Fruit fly (Drosophila melanogaster) ovary, adult (tissue): ENCODE measurements around the gene CG11563.
A peak's percentile ranks its signal among the peaks of the same experiment; 100 is the strongest.

Experiments
- CG17801 ChIP-seq: fragments of 200-800 bp; optimal IDR thresholded peaks from 2 replicates; lab custom pipeline; 2019; ENCODE audit warnings: missing biosample characterization, mild to moderate bottlenecking, missing genetic modification characterization, moderate library complexity; ENCODE audit not compliant: partially characterized antibody

Gene CG11563

dm6 chr3R:31747429-31748048, 10.7 kb downstream of the CG11563 start, which contains the start of the genes nero and CG1910:
nero (minus strand) TSS chr3R:31747558.
CG1910 (plus strand) TSS chr3R:31747643.
- peak; percentile 50 for TF ChIP-seq CG17801 (GFP tag; lab: Kevin White, UChicago)

DNA sequence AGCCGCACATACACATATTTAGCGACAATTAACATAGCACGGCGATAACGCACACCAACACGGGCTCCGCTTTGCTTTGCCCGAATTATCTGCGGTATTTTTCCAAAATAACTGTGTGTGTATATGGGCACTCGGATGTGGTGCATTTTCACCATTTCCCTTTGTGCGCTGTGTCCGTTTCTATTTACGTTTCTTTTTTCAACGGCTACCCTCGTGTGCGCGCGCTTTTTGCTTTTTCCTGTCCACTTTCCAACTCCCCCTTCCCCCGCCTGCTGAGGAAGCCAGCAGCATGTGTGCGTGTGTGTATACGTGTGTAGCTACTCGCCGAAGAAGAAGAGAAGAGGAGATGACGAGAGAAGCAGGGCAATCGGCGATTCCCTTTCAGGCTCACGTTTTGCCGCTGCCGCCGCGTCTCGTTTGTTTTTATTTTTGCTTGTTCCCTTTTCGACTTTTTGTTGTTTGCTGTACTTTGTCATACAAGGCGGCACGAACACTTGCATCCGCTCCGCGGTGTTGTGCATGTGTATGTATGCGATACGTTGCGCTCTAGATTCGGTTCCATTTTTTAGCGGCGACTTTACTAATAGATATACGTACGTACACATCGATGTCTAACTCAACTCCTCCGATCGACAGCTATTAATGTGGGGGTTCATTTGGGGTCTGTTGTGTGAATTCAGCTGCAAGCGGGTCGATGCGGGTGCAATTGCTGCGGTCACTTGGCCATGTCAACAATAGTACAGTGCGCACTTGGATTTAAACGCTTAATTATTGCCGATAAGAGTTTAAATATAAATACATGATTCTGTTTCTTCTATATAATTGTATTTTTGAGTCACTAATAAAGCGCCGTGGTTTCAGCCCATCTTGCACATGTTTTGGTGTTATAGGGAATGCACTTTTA, 11.5 kb downstream of the CG11563 start:
- TF ChIP-seq CG17801 (GFP tag; lab: Kevin White, UChicago), result peak; percentile 8

- TF ChIP-seq CG17801 (GFP tag; lab: Kevin White, UChicago), result no peak
These were observed 17.8 kb downstream of the CG11563 start, which contains the start of gene salt for dm6 chr3R:31754605-31755004. salt (minus strand) TSS chr3R:31754705.

DNA sequence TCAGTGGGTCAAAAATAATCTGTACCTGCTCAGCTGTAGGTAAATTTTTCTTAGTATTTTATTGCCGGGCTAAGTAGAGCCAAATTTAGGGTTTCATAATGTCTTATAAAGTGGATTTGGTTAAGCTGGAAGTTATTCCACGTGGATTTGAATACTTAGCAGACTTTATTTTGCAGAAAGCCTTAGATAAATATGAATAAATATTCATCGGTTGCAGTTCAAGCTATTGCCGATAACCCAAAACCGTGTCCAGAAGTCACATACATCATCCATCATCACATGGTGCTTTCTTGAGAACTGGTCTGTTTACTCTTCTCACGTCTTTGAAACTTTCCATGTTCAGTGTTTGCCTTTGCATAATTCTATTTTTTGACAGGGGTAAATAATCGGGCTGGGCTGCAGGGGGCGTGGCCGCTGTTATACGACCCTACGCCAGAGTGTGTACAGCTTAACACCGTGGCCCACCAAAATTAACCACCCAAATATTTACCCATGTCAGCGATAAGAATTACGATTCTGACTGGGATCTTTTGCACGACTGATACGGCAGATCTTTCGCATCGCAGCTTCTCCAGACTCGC, 21.8 kb downstream of the CG11563 start, which contains the start of gene CG2187:
TSS of gene CG2187 (minus strand) at position 51 of the 581 bp plus-strand sequence.
- no peak for TF ChIP-seq CG17801 (GFP tag; lab: Kevin White, UChicago)

- no peak for TF ChIP-seq CG17801 (GFP tag; lab: Kevin White, UChicago)
These were observed 24.7 kb downstream of the CG11563 start, which contains the start of gene Smvt for dm6 chr3R:31761529-31762009. Smvt (minus strand) TSS chr3R:31761579.

DNA sequence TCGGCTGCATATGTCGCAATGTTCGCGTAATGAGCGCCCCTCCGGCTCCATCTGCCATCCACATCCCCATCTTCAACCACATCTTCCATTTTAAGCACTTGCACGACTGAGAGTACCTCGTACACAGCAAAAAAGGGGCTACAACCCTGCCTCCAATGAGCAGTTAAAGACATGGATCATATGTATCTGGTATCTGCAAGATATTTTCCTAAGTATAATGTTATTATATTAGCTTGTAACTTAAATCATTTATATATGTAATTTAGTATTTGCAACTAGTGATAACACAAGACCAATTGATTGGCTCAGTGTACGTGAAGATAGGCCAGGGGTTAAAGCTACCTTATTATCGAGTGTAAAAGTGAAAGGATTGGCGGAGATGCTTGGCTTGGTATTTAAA, 25.8 kb downstream of the CG11563 start:
- TF ChIP-seq CG17801 (GFP tag; lab: Kevin White, UChicago), result no peak

DNA sequence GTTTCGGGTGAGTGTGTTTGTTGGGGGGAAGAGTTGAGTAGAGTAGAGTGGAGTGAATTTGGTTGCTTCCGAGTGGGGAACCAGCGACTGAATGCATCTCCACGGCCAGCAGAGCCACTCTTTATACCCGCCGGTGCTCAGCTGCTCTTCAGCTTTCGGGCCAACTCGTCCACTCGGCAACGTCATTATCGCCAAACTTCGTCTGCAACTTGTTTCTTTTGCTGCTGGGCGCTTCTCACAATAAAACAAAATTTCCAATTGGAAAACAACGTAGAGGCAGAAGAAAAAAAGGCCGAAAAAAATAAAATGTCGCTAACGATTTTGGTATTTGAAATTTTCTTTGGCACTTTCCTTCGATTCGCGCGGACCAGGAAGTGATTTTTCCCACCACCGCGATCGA, 27.8 kb downstream of the CG11563 start, which contains the start of gene CG2150:
TSS of gene CG2150 (minus strand) at position 101 of the 400 bp plus-strand sequence.
- TF ChIP-seq CG17801 (GFP tag; lab: Kevin White, UChicago), result no peak

DNA sequence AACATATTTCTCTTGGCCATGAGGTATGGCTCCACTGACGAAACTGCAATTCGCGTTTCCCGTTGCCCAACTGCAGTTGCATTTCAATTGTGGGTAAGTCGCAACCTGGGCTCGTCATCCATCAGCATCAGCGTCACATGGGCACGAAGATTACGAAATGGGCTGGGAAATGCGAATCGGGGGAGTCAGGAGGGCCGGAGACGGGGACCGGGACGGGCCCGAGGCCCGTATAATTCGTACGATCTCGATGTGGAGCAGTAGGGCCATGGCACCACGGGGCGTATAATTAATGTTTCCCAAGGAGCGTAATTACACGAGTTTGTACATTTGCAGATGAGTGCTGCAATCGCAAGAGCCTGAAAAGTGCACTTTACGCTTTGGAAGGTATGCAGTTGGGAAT, 28.3 kb downstream of the CG11563 start:
- TF ChIP-seq CG17801 (GFP tag; lab: Kevin White, UChicago), result no peak

dm6 chr3R:31767528-31767927, 30.7 kb downstream of the CG11563 start:
- TF ChIP-seq CG17801 (GFP tag; lab: Kevin White, UChicago), result no peak

dm6 chr3R:31768198-31768597, 31.4 kb downstream of the CG11563 start:
- TF ChIP-seq CG17801 (GFP tag; lab: Kevin White, UChicago), result no peak

dm6 chr3R:31771790-31772576, 35.1 kb downstream of the CG11563 start, which contains the start of the genes betaGlu and sip3:
betaGlu (minus strand) TSS chr3R:31771848.
sip3 (plus strand) TSS chr3R:31772219.
- peak; percentile 6 for TF ChIP-seq CG17801 (GFP tag; lab: Kevin White, UChicago)

DNA sequence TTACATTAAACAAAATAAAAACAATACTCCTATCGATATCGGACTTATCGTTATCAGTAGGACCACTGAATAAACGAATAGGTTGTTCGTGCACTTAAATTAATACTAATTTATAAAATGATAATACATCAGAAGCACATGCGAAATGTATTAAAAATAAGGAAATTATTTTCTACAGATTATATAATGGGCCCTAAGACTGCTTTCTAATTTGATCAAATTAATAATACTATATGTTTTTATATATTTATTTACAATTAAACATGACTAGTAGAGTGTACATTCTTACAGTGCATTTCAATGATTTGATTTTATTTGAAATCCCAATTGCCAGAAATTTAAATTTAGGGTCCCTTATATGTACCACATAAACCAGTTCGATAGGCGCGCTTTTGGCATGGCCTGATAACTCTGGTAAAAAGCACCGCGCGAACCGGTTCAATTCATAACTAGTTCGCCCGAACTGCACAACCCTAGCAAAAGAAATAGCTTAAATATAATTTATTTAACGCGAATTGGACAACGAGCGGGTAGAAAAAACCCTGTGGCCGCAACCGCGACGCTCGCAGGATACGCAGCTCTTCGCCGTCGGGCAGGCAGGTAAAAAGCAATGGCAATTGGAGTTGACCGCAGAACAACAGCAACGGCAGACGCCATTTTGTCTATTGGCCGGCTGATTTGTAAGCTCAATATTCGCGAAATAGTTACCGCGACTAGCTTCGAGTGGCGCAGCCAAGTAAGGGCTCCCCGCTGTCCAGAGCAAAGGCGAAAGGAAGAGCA, 39.9 kb downstream of the CG11563 start, which contains the start of the genes CG2126 and faf:
TSS of gene CG2126 (minus strand) at position 70 of the 780 bp plus-strand sequence.
TSS of gene faf (plus strand) at position 438 of the 780 bp plus-strand sequence.
- peak; percentile 75 for TF ChIP-seq CG17801 (GFP tag; lab: Kevin White, UChicago)
